Fruit fly (Drosophila melanogaster) Kc167 (cell line): ENCODE data around the gene amx.

Experiments used
- h ChIP-seq: fragments of >200 bp; optimal IDR thresholded peaks from 3 replicates; lab custom pipeline; 2018; ENCODE audit warnings: missing external identifiers
- psq ChIP-seq: fragments of >200 bp; optimal IDR thresholded peaks from 2 replicates; lab custom pipeline; 2017; ENCODE audit warnings: missing external identifiers

- TF ChIP-seq psq (no peak), h (lab: Kevin White, UChicago) (no peak)
Measured at dm6 chrX:9226837-9227236, 20.3 kb downstream of the amx start, which contains the start of gene Gr8a.
